Worm (Caenorhabditis elegans): ENCODE results near the gene tni-4.

DNA sequence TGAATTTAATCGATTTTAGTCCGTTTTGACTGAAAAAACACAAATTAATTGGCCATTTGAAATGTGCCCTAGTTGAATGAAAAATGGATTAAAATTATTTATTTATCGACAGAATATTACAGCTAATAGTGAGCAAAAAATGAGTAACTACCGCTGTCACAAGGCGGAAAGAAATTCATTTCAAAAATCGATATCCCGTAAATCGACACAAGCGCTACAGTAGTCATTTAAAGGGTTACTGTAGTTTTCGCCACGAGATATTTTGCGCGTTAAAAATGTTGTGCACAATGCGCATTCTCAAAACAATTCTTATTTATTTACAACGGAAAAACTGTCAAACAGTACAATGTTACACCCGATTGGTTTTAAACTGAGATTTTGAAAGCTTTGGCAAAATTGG lies 6.2 kb downstream of the tni-4 start:
- TF ChIP-seq unc-62 (GFP tag; optimal IDR thresholded peaks at IDR 0.05) (no peak), mep-1 (tag; optimal IDR thresholded peaks at IDR 0.05) (no peak), ceh-39 (tag; optimal IDR thresholded peaks at IDR 0.05) (no peak), unc-39 (tag; optimal IDR thresholded peaks at IDR 0.05) (no peak)

Measured in whole organism, mixed stage, embryonic.